Fruit fly (Drosophila melanogaster): ENCODE data around the gene Kdm2.

Kdm2 gene

dm6 chr3R:9064874-9065273 lies 12.6 kb downstream of the Kdm2 start, which contains the start of the genes beag and Ada (continued):
- TF ChIP-seq usp (GFP tag; optimal IDR thresholded peaks at IDR 0.05) (no peak), brk (GFP tag; optimal IDR thresholded peaks at IDR 0.05) (no peak), fru (GFP tag; optimal IDR thresholded peaks at IDR 0.05) (no peak), ey (GFP tag; optimal IDR thresholded peaks at IDR 0.05) (no peak)

dm6 chr3R:9068418-9068817 lies 16.1 kb downstream of the Kdm2 start:
- TF ChIP-seq CG9705 (GFP tag; optimal IDR thresholded peaks at IDR 0.05) (no peak), foxo (GFP tag; optimal IDR thresholded peaks at IDR 0.05) (no peak), Hnf4 (GFP tag; optimal IDR thresholded peaks at IDR 0.05) (no peak), Rel (GFP tag; optimal IDR thresholded peaks at IDR 0.05) (no peak), Rel (tag; optimal IDR thresholded peaks at IDR 0.05) (no peak), Hr83 (GFP tag; optimal IDR thresholded peaks at IDR 0.05; ENCODE audit: poor library complexity, severe bottlenecking) (no peak), OdsH (GFP tag; optimal IDR thresholded peaks at IDR 0.05) (no peak), pan (optimal IDR thresholded peaks at IDR 0.05) (no peak), br (GFP tag; optimal IDR thresholded peaks at IDR 0.05) (no peak), Mio (GFP tag; optimal IDR thresholded peaks at IDR 0.05) (no peak), psq (GFP tag; optimal IDR thresholded peaks at IDR 0.05) (no peak)

dm6 chr3R:9069874-9070273 lies 17.6 kb downstream of the Kdm2 start:
- TF ChIP-seq Rel (GFP tag; optimal IDR thresholded peaks at IDR 0.05) (no peak), Rel (tag; optimal IDR thresholded peaks at IDR 0.05) (no peak), Sp1 (GFP tag; optimal IDR thresholded peaks at IDR 0.05) (no peak), Dif (GFP tag; optimal IDR thresholded peaks at IDR 0.05; ENCODE audit: partially characterized antibody) (no peak), dmrt93B (GFP tag; optimal IDR thresholded peaks at IDR 0.05) (no peak), CG32264 (GFP tag; optimal IDR thresholded peaks at IDR 0.05) (no peak), foxo (GFP tag; optimal IDR thresholded peaks at IDR 0.05) (no peak)

- TF ChIP-seq Sp1 (GFP tag; optimal IDR thresholded peaks at IDR 0.05) (peak; percentile 33), woc (GFP tag; optimal IDR thresholded peaks at IDR 0.05) (no peak), Hr83 (GFP tag; optimal IDR thresholded peaks at IDR 0.05; ENCODE audit: poor library complexity, severe bottlenecking) (no peak), tai (GFP tag; optimal IDR thresholded peaks at IDR 0.05) (no peak), HLH106 (tag; optimal IDR thresholded peaks at IDR 0.05) (peak; percentile 36), Hnf4 (GFP tag; optimal IDR thresholded peaks at IDR 0.05) (peak; percentile 11), GATAd (GFP tag; optimal IDR thresholded peaks at IDR 0.05) (no peak), Mio (GFP tag; optimal IDR thresholded peaks at IDR 0.05) (no peak), Rel (GFP tag; optimal IDR thresholded peaks at IDR 0.05) (no peak), Rel (tag; optimal IDR thresholded peaks at IDR 0.05) (no peak), h (GFP tag; optimal IDR thresholded peaks at IDR 0.05) (peak; percentile 25), usp (GFP tag; optimal IDR thresholded peaks at IDR 0.05) (no peak), ey (GFP tag; optimal IDR thresholded peaks at IDR 0.05) (peak; percentile 42), Dif (GFP tag; optimal IDR thresholded peaks at IDR 0.05; ENCODE audit: partially characterized antibody) (no peak), CrebA (GFP tag; optimal IDR thresholded peaks at IDR 0.05; ENCODE audit: borderline replicate concordance) (no peak), Jra (GFP tag; optimal IDR thresholded peaks at IDR 0.05) (no peak), Abd-B (GFP tag; optimal IDR thresholded peaks at IDR 0.05) (no peak), dmrt93B (GFP tag; optimal IDR thresholded peaks at IDR 0.05) (no peak), sage (GFP tag; optimal IDR thresholded peaks at IDR 0.05) (no peak), lola (GFP tag; optimal IDR thresholded peaks at IDR 0.05) (no peak), psq (GFP tag; optimal IDR thresholded peaks at IDR 0.05) (no peak), Vsx2 (GFP tag; optimal IDR thresholded peaks at IDR 0.05; ENCODE audit: partially characterized antibody) (no peak), CG9705 (GFP tag; optimal IDR thresholded peaks at IDR 0.05) (no peak), OdsH (GFP tag; optimal IDR thresholded peaks at IDR 0.05) (peak; percentile 21), rgr (GFP tag; optimal IDR thresholded peaks at IDR 0.05) (peak; percentile 35), foxo (GFP tag; optimal IDR thresholded peaks at IDR 0.05) (peak in 1 of 2 experiments; percentile 23), dsf (GFP tag; optimal IDR thresholded peaks at IDR 0.05; ENCODE audit: borderline replicate concordance) (no peak), CG32264 (GFP tag; optimal IDR thresholded peaks at IDR 0.05) (no peak), fru (GFP tag; optimal IDR thresholded peaks at IDR 0.05) (peak; percentile 40), Hr78 (GFP tag; optimal IDR thresholded peaks at IDR 0.05) (no peak), jim (GFP tag; optimal IDR thresholded peaks at IDR 0.05) (no peak), pan (optimal IDR thresholded peaks at IDR 0.05) (no peak), Myc (optimal IDR thresholded peaks at IDR 0.05) (no peak), dl (GFP tag; optimal IDR thresholded peaks at IDR 0.05; ENCODE audit: insufficient read depth in 1 of 2, partially characterized antibody in 2 of 2) (no peak), Dfd (GFP tag; optimal IDR thresholded peaks at IDR 0.05) (no peak), br (GFP tag; optimal IDR thresholded peaks at IDR 0.05) (peak; percentile 27)
Observed at dm6 chr3R:9074934-9075333, 22.6 kb downstream of the Kdm2 start.
